Worm (Caenorhabditis elegans) whole organism, L3 larva: ENCODE measurements around the gene C09E9.1.

Experiments
- ama-1 ChIP-seq: fragments of 150-350 bp; optimal IDR thresholded peaks from 2 replicates; lab custom pipeline; 2018
- daf-12 ChIP-seq: fragments of 150-350 bp; optimal IDR thresholded peaks from 2 replicates; lab custom pipeline; 2014; ENCODE audit warnings: missing biosample characterization, missing genetic modification reagents, missing genetic modification characterization
- egl-5 ChIP-seq: fragments of 150-350 bp; optimal IDR thresholded peaks from 2 replicates; lab custom pipeline; 2017; ENCODE audit warnings: missing biosample characterization, missing genetic modification reagents, missing genetic modification characterization, inconsistent platforms
- elt-1 ChIP-seq: fragments of 150-350 bp; optimal IDR thresholded peaks from 2 replicates; lab custom pipeline; 2014; ENCODE audit warnings: missing biosample characterization, missing genetic modification characterization
- jun-1 ChIP-seq: fragments of 150-350 bp; optimal IDR thresholded peaks from 2 replicates; lab custom pipeline; 2014; ENCODE audit warnings: missing biosample characterization, missing genetic modification reagents, missing genetic modification characterization
- nhr-23 ChIP-seq: fragments of 150-350 bp; optimal IDR thresholded peaks from 2 replicates; lab custom pipeline; 2014; ENCODE audit warnings: missing biosample characterization, missing genetic modification reagents, missing genetic modification characterization
- tbx-2 ChIP-seq: sonication (generic microtip); optimal IDR thresholded peaks from 2 replicates; lab custom pipeline; 2016; ENCODE audit warnings: mild to moderate bottlenecking, missing genetic modification characterization, missing compliant biosample characterization
- ztf-11 ChIP-seq: fragments of 150-350 bp; optimal IDR thresholded peaks from 2 replicates; lab custom pipeline; 2014; ENCODE audit warnings: missing biosample characterization, missing genetic modification characterization

ce11 chrIV:1264928-1265327 is 9.7 kb upstream of the C09E9.1 start, which contains the start of gene F38A1.13:
- TF ChIP-seq egl-5 (tag; lab: Kevin White, UChicago) (no peak), tbx-2 (tag; lab: Kevin White, UChicago) (no peak), nhr-23 (tag; lab: Kevin White, UChicago) (no peak), ztf-11 (tag; lab: Kevin White, UChicago) (no peak), elt-1 (tag; lab: Kevin White, UChicago) (no peak), jun-1 (tag; lab: Kevin White, UChicago) (no peak), ama-1 (no peak), daf-12 (tag; lab: Kevin White, UChicago) (no peak)
